Fruit fly (Drosophila melanogaster) whole organism, adult: ENCODE measurements around the gene Bfc.

Source experiments
- CG11617 ChIP-seq: fragments of 200-800 bp; sonication (Bioruptor generic); optimal IDR thresholded peaks from 2 replicates; lab custom pipeline; 2017; ENCODE audit warnings: mild to moderate bottlenecking, missing biosample characterization, missing genetic modification reagents, missing genetic modification characterization
- CG12768 ChIP-seq: fragments of 200-800 bp; sonication (Bioruptor generic); optimal IDR thresholded peaks from 2 replicates; lab custom pipeline; 2017; ENCODE audit warnings: missing biosample characterization, missing genetic modification characterization, mild to moderate bottlenecking, moderate library complexity, missing genetic modification reagents
- CG14711 ChIP-seq: fragments of 200-800 bp; sonication (Bioruptor generic); optimal IDR thresholded peaks from 2 replicates; lab custom pipeline; 2018; ENCODE audit warnings: missing biosample characterization, mild to moderate bottlenecking, missing genetic modification characterization, moderate library complexity
- CG1620 ChIP-seq: fragments of 200-800 bp; sonication (Bioruptor generic); optimal IDR thresholded peaks from 2 replicates; lab custom pipeline; 2016; ENCODE audit warnings: missing biosample characterization, missing genetic modification characterization
- CG33017 ChIP-seq: fragments of 200-800 bp; sonication (Bioruptor generic); optimal IDR thresholded peaks from 2 replicates; lab custom pipeline; 2018; ENCODE audit warnings: missing biosample characterization, mild to moderate bottlenecking, missing genetic modification characterization, moderate library complexity
- CG5204 ChIP-seq: fragments of 200-800 bp; sonication (Bioruptor generic); optimal IDR thresholded peaks from 2 replicates; lab custom pipeline; 2016; ENCODE audit warnings: missing biosample characterization, missing genetic modification characterization
- CG7045 ChIP-seq: fragments of 200-800 bp; sonication (Bioruptor generic); optimal IDR thresholded peaks from 2 replicates; lab custom pipeline; 2017; ENCODE audit warnings: missing biosample characterization, mild to moderate bottlenecking, missing genetic modification characterization
- CG7101 ChIP-seq: fragments of 200-800 bp; sonication (Bioruptor generic); optimal IDR thresholded peaks from 2 replicates; lab custom pipeline; 2018; ENCODE audit warnings: missing biosample characterization, mild to moderate bottlenecking, missing genetic modification characterization, moderate library complexity
- Clk ChIP-seq: fragments of 200-800 bp; sonication (Bioruptor generic); optimal IDR thresholded peaks from 2 replicates; lab custom pipeline; 2017; ENCODE audit warnings: missing biosample characterization, missing genetic modification characterization
- Crg-1 ChIP-seq: fragments of 200-800 bp; sonication (Bioruptor generic); optimal IDR thresholded peaks from 2 replicates; lab custom pipeline; 2016; ENCODE audit warnings: missing biosample characterization, missing genetic modification characterization
- Hr96 ChIP-seq: fragments of 200-800 bp; sonication (Bioruptor generic); optimal IDR thresholded peaks from 2 replicates; lab custom pipeline; 2016; ENCODE audit warnings: missing biosample characterization, missing genetic modification characterization
- Mnt ChIP-seq: fragments of 200-800 bp; sonication (Bioruptor generic); optimal IDR thresholded peaks from 2 replicates; lab custom pipeline; 2016; ENCODE audit warnings: missing biosample characterization, mild to moderate bottlenecking, missing genetic modification characterization
- bab1 ChIP-seq: fragments of 200-800 bp; sonication (Bioruptor generic); optimal IDR thresholded peaks from 3 replicates; lab custom pipeline; 2019; ENCODE audit warnings: missing biosample characterization, mild to moderate bottlenecking, missing genetic modification characterization, moderate library complexity
- cic ChIP-seq: fragments of 200-800 bp; sonication (Bioruptor generic); optimal IDR thresholded peaks from 2 replicates; lab custom pipeline; 2017; ENCODE audit warnings: missing biosample characterization, mild to moderate bottlenecking, missing genetic modification characterization, moderate library complexity
- cnc ChIP-seq, 2 experiments: fragments of >200 bp; optimal IDR thresholded peaks; 2 replicates each; lab custom pipeline; 2017
- kay ChIP-seq: fragments of 200-800 bp; sonication (Bioruptor generic); peaks from one replicate; lab custom pipeline; 2016; ENCODE audit warnings: missing biosample characterization, missing genetic modification characterization, borderline replicate concordance
- ovo ChIP-seq: fragments of 200-800 bp; sonication (Bioruptor generic); optimal IDR thresholded peaks from 2 replicates; lab custom pipeline; 2016; ENCODE audit warnings: missing biosample characterization, missing genetic modification characterization
- pad ChIP-seq: fragments of 200-800 bp; sonication (Bioruptor generic); optimal IDR thresholded peaks from 3 replicates; lab custom pipeline; 2017; ENCODE audit warnings: missing biosample characterization, missing genetic modification characterization, mild to moderate bottlenecking, moderate library complexity, missing genetic modification reagents
- tj ChIP-seq: fragments of 200-800 bp; sonication (Bioruptor generic); optimal IDR thresholded peaks from 3 replicates; lab custom pipeline; 2017; ENCODE audit warnings: missing biosample characterization, mild to moderate bottlenecking, missing genetic modification characterization, moderate library complexity

Gene Bfc

dm6 chr3L:1295693-1296092 lies 45.2 kb downstream of the Bfc start, which contains the start of gene Rabex-5:
Rabex-5 (plus strand) TSS chr3L:1295913.
- no peak for TF ChIP-seq kay (GFP tag; lab: Kevin White, UChicago)
- peak; percentile 49 for TF ChIP-seq CG1620 (GFP tag; lab: Kevin White, UChicago)
- no peak for TF ChIP-seq CG5204 (GFP tag; lab: Kevin White, UChicago)
- TF ChIP-seq pad = peak; percentile 2
- no peak for TF ChIP-seq tj
- no peak for TF ChIP-seq CG7101 (tag; lab: Kevin White, UChicago)
- no peak for TF ChIP-seq Mnt (GFP tag; lab: Kevin White, UChicago)
- no peak for TF ChIP-seq Hr96
- TF ChIP-seq cnc (optimal IDR thresholded peaks at IDR 0.05; lab: Kevin White, UChicago) = no peak
- TF ChIP-seq ovo (GFP tag; lab: Kevin White, UChicago) = no peak

- peak; percentile 37 for TF ChIP-seq bab1 (GFP tag; lab: Kevin White, UChicago)
- no peak for TF ChIP-seq CG11617 (GFP tag; lab: Kevin White, UChicago)
- TF ChIP-seq cic (GFP tag; lab: Kevin White, UChicago) = no peak
- no peak for TF ChIP-seq ovo (GFP tag; lab: Kevin White, UChicago)
- no peak for TF ChIP-seq Clk (GFP tag; lab: Kevin White, UChicago)
- TF ChIP-seq Mnt (GFP tag; lab: Kevin White, UChicago) = no peak
Observed at dm6 chr3L:1298509-1298908, 48.0 kb downstream of the Bfc start, which contains the start of gene scf. scf (plus strand) TSS chr3L:1298672.

dm6 chr3L:1300076-1300635 lies 49.7 kb downstream of the Bfc start:
- TF ChIP-seq CG7045 (peak; percentile 44), cnc (optimal IDR thresholded peaks at IDR 0.05; lab: Kevin White, UChicago) (no peak), bab1 (GFP tag; lab: Kevin White, UChicago) (peak; percentile 91), CG7101 (tag; lab: Kevin White, UChicago) (peak; percentile 76), CG12768 (GFP tag; lab: Kevin White, UChicago) (peak; percentile 3), CG11617 (GFP tag; lab: Kevin White, UChicago) (peak; percentile 52), tj (peak; percentile 98), Crg-1 (GFP tag; lab: Kevin White, UChicago) (no peak), CG33017 (peak; percentile 52), CG14711 (tag; lab: Kevin White, UChicago) (peak; percentile 80), pad (peak; percentile 67), Mnt (GFP tag; lab: Kevin White, UChicago) (no peak), kay (GFP tag; lab: Kevin White, UChicago) (no peak)
